Fruit fly (Drosophila melanogaster) whole organism, embryonic: ENCODE results near the gene CG15034.

Experiments
- Asciz ChIP-seq: fragments of 200-800 bp; sonication (Bioruptor generic); optimal IDR thresholded peaks from 2 replicates; lab custom pipeline; 2017; ENCODE audit warnings: missing biosample characterization, mild to moderate bottlenecking, missing genetic modification characterization, missing genetic modification reagents
- C15 ChIP-seq: fragments of 200-800 bp; sonication (Bioruptor generic); IDR thresholded peaks from 3 replicates; pipeline ENCODE4 v1.3.6; 2022; ENCODE audit warnings: missing biosample characterization, missing genetic modification characterization
- CG10274 ChIP-seq: fragments of 200-800 bp; sonication (Bioruptor generic); optimal IDR thresholded peaks from 3 replicates; lab custom pipeline; 2017; ENCODE audit warnings: missing biosample characterization, mild to moderate bottlenecking, missing genetic modification characterization
- CG10462 ChIP-seq: fragments of 200-800 bp; sonication (Bioruptor generic); optimal IDR thresholded peaks from 2 replicates; lab custom pipeline; 2016; ENCODE audit warnings: missing biosample characterization, missing genetic modification characterization
- CG10543 ChIP-seq: fragments of 200-800 bp; sonication (Bioruptor generic); optimal IDR thresholded peaks from 3 replicates; lab custom pipeline; 2017; ENCODE audit warnings: missing biosample characterization, mild to moderate bottlenecking, missing genetic modification characterization, moderate library complexity
- CG10979 ChIP-seq: fragments of 200-800 bp; sonication (Bioruptor generic); optimal IDR thresholded peaks from 2 replicates; lab custom pipeline; 2018; ENCODE audit warnings: missing biosample characterization, mild to moderate bottlenecking, missing genetic modification characterization, moderate library complexity
- CG12744 ChIP-seq: fragments of 200-800 bp; sonication (Bioruptor generic); optimal IDR thresholded peaks from 2 replicates; lab custom pipeline; 2016; ENCODE audit warnings: missing biosample characterization, missing genetic modification characterization
- CG14710 ChIP-seq: fragments of 200-800 bp; sonication (Bioruptor generic); optimal IDR thresholded peaks from 3 replicates; lab custom pipeline; 2019; ENCODE audit warnings: missing biosample characterization, mild to moderate bottlenecking, missing genetic modification characterization, moderate library complexity
- CG16815 ChIP-seq: fragments of 200-800 bp; sonication (Bioruptor generic); optimal IDR thresholded peaks from 3 replicates; lab custom pipeline; 2017; ENCODE audit warnings: missing biosample characterization, mild to moderate bottlenecking, missing genetic modification characterization
- CG2199 ChIP-seq: fragments of 200-800 bp; sonication (Bioruptor generic); IDR thresholded peaks from 3 replicates; pipeline ENCODE4 v1.3.6; 2022; ENCODE audit warnings: missing biosample characterization, missing genetic modification characterization
- CG2202 ChIP-seq: fragments of 200-800 bp; sonication (Bioruptor generic); optimal IDR thresholded peaks from 2 replicates; lab custom pipeline; 2018; ENCODE audit warnings: missing biosample characterization, mild to moderate bottlenecking, missing genetic modification characterization
- CG34376 ChIP-seq: fragments of 200-800 bp; sonication (Bioruptor generic); optimal IDR thresholded peaks from 2 replicates; lab custom pipeline; 2018; ENCODE audit warnings: missing biosample characterization, mild to moderate bottlenecking, missing genetic modification characterization
- CG4404 ChIP-seq: fragments of 200-800 bp; sonication (Bioruptor generic); IDR thresholded peaks from 2 replicates; pipeline ENCODE4 v1.3.6; 2022; ENCODE audit warnings: missing biosample characterization, missing genetic modification characterization
- CG5953 ChIP-seq: fragments of 200-800 bp; sonication (Bioruptor generic); IDR thresholded peaks from 2 replicates; pipeline ENCODE4 v1.3.6; 2022; ENCODE audit warnings: missing biosample characterization, missing genetic modification characterization
- CG7556 ChIP-seq: fragments of 200-800 bp; sonication (Bioruptor generic); optimal IDR thresholded peaks from 2 replicates; lab custom pipeline; 2017; ENCODE audit warnings: missing biosample characterization, mild to moderate bottlenecking, missing genetic modification characterization
- CG7987 ChIP-seq: fragments of 200-800 bp; sonication (Bioruptor generic); optimal IDR thresholded peaks from 2 replicates; lab custom pipeline; 2018; ENCODE audit warnings: missing biosample characterization, mild to moderate bottlenecking, missing genetic modification characterization, moderate library complexity
- CG8281 ChIP-seq: fragments of 200-800 bp; sonication (Bioruptor generic); optimal IDR thresholded peaks from 2 replicates; lab custom pipeline; 2018; ENCODE audit warnings: missing biosample characterization, mild to moderate bottlenecking, missing genetic modification characterization, moderate library complexity
- CG9932 ChIP-seq: fragments of 200-800 bp; sonication (Bioruptor generic); IDR thresholded peaks from 2 replicates; pipeline ENCODE4 v1.3.6; 2022; ENCODE audit warnings: missing biosample characterization, missing genetic modification characterization
- Dad ChIP-seq: fragments of 200-800 bp; sonication (Bioruptor generic); optimal IDR thresholded peaks from 3 replicates; lab custom pipeline; 2016; ENCODE audit warnings: missing biosample characterization, missing genetic modification characterization
- Drgx ChIP-seq: fragments of 200-800 bp; sonication (Bioruptor generic); IDR thresholded peaks from 2 replicates; pipeline ENCODE4 v1.3.6; 2022; ENCODE audit warnings: missing biosample characterization, missing genetic modification characterization
- Ets65A ChIP-seq: fragments of 200-800 bp; sonication (Bioruptor generic); peaks from one replicate; lab custom pipeline; 2016; ENCODE audit warnings: missing biosample characterization, missing genetic modification characterization
- Fer1 ChIP-seq: fragments of 200-800 bp; sonication (Bioruptor generic); optimal IDR thresholded peaks from 2 replicates; lab custom pipeline; 2017; ENCODE audit warnings: missing biosample characterization, mild to moderate bottlenecking, missing genetic modification characterization
- GATAe ChIP-seq: fragments of 200-800 bp; sonication (Bioruptor generic); conservative IDR thresholded peaks from 2 replicates; pipeline ENCODE4 v1.3.6; 2022; ENCODE audit warnings: missing biosample characterization, missing genetic modification characterization
- Hey ChIP-seq: fragments of 200-800 bp; sonication (Bioruptor generic); optimal IDR thresholded peaks from 3 replicates; lab custom pipeline; 2018; ENCODE audit warnings: missing biosample characterization, mild to moderate bottlenecking, missing genetic modification characterization
- Hr3 ChIP-seq: fragments of 200-800 bp; sonication (Bioruptor generic); optimal IDR thresholded peaks from 3 replicates; lab custom pipeline; 2016; ENCODE audit warnings: missing biosample characterization, missing genetic modification characterization
- Med ChIP-seq: fragments of 200-800 bp; sonication (Bioruptor generic); peaks from one replicate; lab custom pipeline; 2016; ENCODE audit warnings: missing biosample characterization, missing genetic modification characterization, mild to moderate bottlenecking, inconsistent platforms, moderate library complexity
- Mrtf ChIP-seq: fragments of 200-800 bp; sonication (Bioruptor generic); IDR thresholded peaks from 3 replicates; pipeline ENCODE4 v1.3.6; 2022; ENCODE audit warnings: missing biosample characterization, missing genetic modification characterization
- NC2α ChIP-seq: fragments of 200-800 bp; sonication (Bioruptor generic); optimal IDR thresholded peaks from 2 replicates; lab custom pipeline; 2016; ENCODE audit warnings: missing biosample characterization, missing genetic modification characterization
- Side ChIP-seq: fragments of 200-800 bp; sonication (Bioruptor generic); optimal IDR thresholded peaks from 2 replicates; lab custom pipeline; 2016; ENCODE audit warnings: missing biosample characterization, missing genetic modification characterization
- Six4 ChIP-seq: fragments of 200-800 bp; sonication (Bioruptor generic); optimal IDR thresholded peaks from 2 replicates; lab custom pipeline; 2016; ENCODE audit warnings: missing biosample characterization, missing genetic modification characterization
- ab ChIP-seq: fragments of 200-800 bp; sonication (Bioruptor generic); optimal IDR thresholded peaks from 2 replicates; lab custom pipeline; 2016; ENCODE audit warnings: missing biosample characterization, missing genetic modification characterization
- amos ChIP-seq: fragments of 200-800 bp; sonication (Bioruptor generic); IDR thresholded peaks from 2 replicates; pipeline ENCODE4 v1.3.6; 2022; ENCODE audit warnings: missing biosample characterization, missing genetic modification characterization; ENCODE audit not compliant: partially characterized antibody
- bbx ChIP-seq: fragments of 200-800 bp; sonication (Bioruptor generic); IDR thresholded peaks from 2 replicates; pipeline ENCODE4 v1.3.6; 2022; ENCODE audit warnings: missing biosample characterization, missing genetic modification characterization; ENCODE audit not compliant: partially characterized antibody
- cg ChIP-seq: fragments of 200-800 bp; sonication (Bioruptor generic); optimal IDR thresholded peaks from 3 replicates; lab custom pipeline; 2019; ENCODE audit warnings: missing biosample characterization, mild to moderate bottlenecking, missing genetic modification characterization, moderate library complexity
- corto ChIP-seq: fragments of 200-800 bp; sonication (Bioruptor generic); optimal IDR thresholded peaks from 2 replicates; lab custom pipeline; 2016; ENCODE audit warnings: missing biosample characterization, mild to moderate bottlenecking, missing genetic modification characterization, moderate library complexity
- dm ChIP-seq: fragments of 200-800 bp; sonication (Bioruptor generic); optimal IDR thresholded peaks from 3 replicates; lab custom pipeline; 2016; ENCODE audit warnings: missing biosample characterization, missing genetic modification characterization
- eyg ChIP-seq: fragments of 200-800 bp; sonication (Bioruptor generic); optimal IDR thresholded peaks from 3 replicates; lab custom pipeline; 2016; ENCODE audit warnings: missing biosample characterization, missing genetic modification characterization
- gem ChIP-seq: fragments of 200-800 bp; sonication (Bioruptor generic); optimal IDR thresholded peaks from 2 replicates; lab custom pipeline; 2019; ENCODE audit warnings: missing biosample characterization, mild to moderate bottlenecking, missing genetic modification characterization, moderate library complexity
- gsb-n ChIP-seq: fragments of 200-800 bp; sonication (Bioruptor generic); optimal IDR thresholded peaks from 3 replicates; lab custom pipeline; 2018; ENCODE audit warnings: missing biosample characterization, mild to moderate bottlenecking, missing genetic modification characterization
- hth ChIP-seq: fragments of >200 bp; optimal IDR thresholded peaks from 2 replicates; lab custom pipeline; 2017; ENCODE audit warnings: inconsistent platforms
- inv ChIP-seq: fragments of 200-800 bp; sonication (Bioruptor generic); IDR thresholded peaks from 2 replicates; pipeline ENCODE4 v1.3.6; 2022; ENCODE audit warnings: missing biosample characterization, missing genetic modification characterization; ENCODE audit not compliant: partially characterized antibody
- kay ChIP-seq: fragments of 200-800 bp; sonication (Bioruptor generic); optimal IDR thresholded peaks from 2 replicates; lab custom pipeline; 2016; ENCODE audit warnings: missing biosample characterization, missing genetic modification characterization
- ken ChIP-seq: fragments of 200-800 bp; sonication (Bioruptor generic); IDR thresholded peaks from 3 replicates; pipeline ENCODE4 v1.3.6; 2022; ENCODE audit warnings: missing biosample characterization, missing genetic modification characterization
- lilli ChIP-seq: fragments of 200-800 bp; sonication (Bioruptor generic); optimal IDR thresholded peaks from 3 replicates; lab custom pipeline; 2016; ENCODE audit warnings: missing biosample characterization, missing genetic modification characterization
- ranshi ChIP-seq: fragments of 200-800 bp; sonication (Bioruptor generic); IDR thresholded peaks from 2 replicates; pipeline ENCODE4 v1.3.6; 2022; ENCODE audit warnings: missing biosample characterization, missing genetic modification characterization
- sisA ChIP-seq: fragments of 200-800 bp; sonication (Bioruptor generic); IDR thresholded peaks from 2 replicates; pipeline ENCODE4 v1.3.6; 2022; ENCODE audit warnings: missing biosample characterization, missing genetic modification characterization
- slp2 ChIP-seq: fragments of 200-800 bp; sonication (Bioruptor generic); optimal IDR thresholded peaks from 2 replicates; lab custom pipeline; 2016; ENCODE audit warnings: missing biosample characterization, missing genetic modification characterization
- sr ChIP-seq: fragments of 200-800 bp; sonication (Bioruptor generic); IDR thresholded peaks from 3 replicates; pipeline ENCODE4 v1.3.6; 2022; ENCODE audit warnings: missing biosample characterization, missing genetic modification characterization
- twi ChIP-seq: fragments of 200-800 bp; optimal IDR thresholded peaks from 2 replicates; lab custom pipeline; 2019; ENCODE audit warnings: missing biosample characterization, mild to moderate bottlenecking, missing genetic modification characterization, moderate library complexity
- z ChIP-seq: fragments of 200-800 bp; sonication (Bioruptor generic); IDR thresholded peaks from 3 replicates; pipeline ENCODE4 v1.3.6; 2022; ENCODE audit warnings: missing biosample characterization, missing genetic modification characterization

The CG15034 gene

DNA sequence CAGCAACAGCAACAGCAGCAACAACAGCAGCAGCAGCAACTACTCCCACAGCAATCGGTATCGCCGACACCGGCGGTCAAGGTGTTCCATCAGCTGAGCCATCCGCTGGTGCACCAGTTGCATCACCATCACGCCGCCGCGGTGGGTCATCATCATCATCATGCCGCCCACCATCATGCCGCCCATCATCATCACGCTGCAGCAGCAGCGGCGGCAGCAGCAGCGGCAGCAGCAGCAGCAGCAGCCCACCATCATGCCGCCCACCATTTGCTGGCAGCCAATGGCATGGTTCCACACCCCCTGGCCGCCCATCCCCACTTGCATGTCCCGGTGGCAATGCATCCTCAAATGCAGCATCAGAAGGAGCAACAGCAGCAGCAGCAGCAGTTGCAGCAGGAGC, 38.5 kb downstream of the CG15034 start:
- peak; percentile 59; the same call in 2 of the 3 replicates for TF ChIP-seq sr (GFP tag; lab: Robert Waterston, UW)
- TF ChIP-seq Hr3 (GFP tag; lab: Kevin White, UChicago): no peak
- peak; percentile 64 for TF ChIP-seq Med
- TF ChIP-seq ranshi (GFP tag; lab: Robert Waterston, UW): no peak
- no peak for TF ChIP-seq CG12744 (GFP tag; lab: Kevin White, UChicago)
- TF ChIP-seq kay (GFP tag; lab: Kevin White, UChicago): no peak
- no peak for TF ChIP-seq CG14710 (tag; lab: Kevin White, UChicago)
- no peak for TF ChIP-seq hth (lab: Kevin White, UChicago)
- TF ChIP-seq gsb-n: no peak
- peak; percentile 73 for TF ChIP-seq Ets65A (GFP tag; lab: Kevin White, UChicago)
- no peak for TF ChIP-seq Six4 (GFP tag; lab: Kevin White, UChicago)

DNA sequence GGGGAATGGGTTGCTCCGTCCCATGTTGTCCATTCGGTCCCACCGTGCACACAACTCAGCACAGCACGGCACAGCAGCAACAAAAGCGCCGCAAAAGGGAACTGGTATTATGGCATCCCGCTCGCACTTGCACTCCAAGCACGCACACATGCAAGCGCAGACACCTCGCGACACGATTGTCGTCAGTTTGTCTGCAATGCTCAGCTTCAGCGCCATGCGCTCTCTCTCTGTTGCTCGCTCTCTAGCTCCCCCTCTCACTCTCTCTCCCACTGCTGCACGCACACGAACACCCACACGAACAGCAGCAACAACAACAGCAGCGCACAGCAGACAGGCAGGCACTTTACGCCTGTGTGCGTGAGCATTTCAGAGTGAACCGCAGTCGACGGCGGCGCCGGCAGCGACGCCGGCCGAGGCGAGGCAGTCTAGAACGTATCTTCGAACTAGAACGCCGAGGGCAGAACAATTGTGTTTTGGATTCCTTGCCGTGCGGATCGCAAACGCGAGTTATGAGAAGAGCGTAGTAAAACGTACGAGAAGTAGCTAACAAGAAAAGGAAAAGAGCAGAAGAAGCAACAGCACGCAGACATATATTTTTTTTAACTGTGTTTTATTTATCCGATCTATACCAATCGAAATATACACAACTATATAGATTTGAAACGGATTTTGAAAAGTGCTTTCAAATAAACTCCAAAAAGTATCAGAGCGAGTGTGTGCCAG, 39.7 kb downstream of the CG15034 start, which contains the start of gene brk:
Gene brk, plus strand, starts transcription at position 462 of the 723 bp plus-strand sequence.
- TF ChIP-seq Drgx (GFP tag; lab: Robert Waterston, UW) (peak; percentile 40), CG34376 (GFP tag; lab: Kevin White, UChicago) (peak; percentile 13), dm (GFP tag; lab: Kevin White, UChicago) (no peak), bbx (peak; percentile 45; the same call in 1 of the 2 replicates), CG10462 (no peak), Asciz (GFP tag; lab: Kevin White, UChicago) (no peak), C15 (no peak), CG9932 (GFP tag; lab: Robert Waterston, UW) (peak; percentile 34; the same call in 1 of the 2 replicates), z (GFP tag; lab: Robert Waterston, UW) (peak; percentile 48; the same call in 1 of the 3 replicates), amos (GFP tag; lab: Robert Waterston, UW) (no peak), NC2α (GFP tag; lab: Kevin White, UChicago) (no peak), CG7987 (peak; percentile 66), CG10979 (tag; lab: Kevin White, UChicago) (no peak), sr (GFP tag; lab: Robert Waterston, UW) (peak; percentile 98), CG7556 (GFP tag; lab: Kevin White, UChicago) (no peak), CG2202 (tag; lab: Kevin White, UChicago) (no peak), Hey (tag; lab: Kevin White, UChicago) (no peak), eyg (no peak), CG8281 (no peak), slp2 (no peak), gem (no peak), ab (GFP tag; lab: Kevin White, UChicago) (no peak), Fer1 (GFP tag; lab: Kevin White, UChicago) (no peak), CG16815 (no peak), CG5953 (GFP tag; lab: Robert Waterston, UW) (no peak), GATAe (no peak), CG10274 (GFP tag; lab: Kevin White, UChicago) (no peak), Mrtf (no peak), CG2199 (GFP tag; lab: Robert Waterston, UW) (no peak), twi (tag; lab: Kevin White, UChicago) (no peak), lilli (no peak), ken (GFP tag; lab: Robert Waterston, UW) (no peak), CG4404 (no peak), corto (GFP tag; lab: Kevin White, UChicago) (no peak), Side (GFP tag; lab: Kevin White, UChicago) (peak; percentile 47), CG10543 (peak; percentile 27), sisA (no peak), inv (GFP tag; lab: Robert Waterston, UW) (no peak), cg (GFP tag; lab: Kevin White, UChicago) (peak; percentile 99), Dad (no peak)
